Worm (Caenorhabditis elegans) whole organism, L4 larva: ENCODE results near the gene srp-7.

Source experiments
- D1046.2 ChIP-seq: fragments of 200-800 bp; sonication (Bioruptor generic); IDR thresholded peaks from 2 replicates; pipeline ENCODE4 v1.3.6; 2022; ENCODE audit warnings: missing genetic modification characterization, missing compliant biosample characterization
- F37D6.2 ChIP-seq: sonication (generic microtip); optimal IDR thresholded peaks from 2 replicates; lab custom pipeline; 2016; ENCODE audit warnings: mild to moderate bottlenecking, missing genetic modification characterization, missing compliant biosample characterization
- F49E8.2 ChIP-seq: sonication (generic microtip); optimal IDR thresholded peaks from 2 replicates; lab custom pipeline; 2016; ENCODE audit warnings: missing compliant biosample characterization, mild to moderate bottlenecking, missing genetic modification characterization, borderline replicate concordance
- Y105C5A.15 ChIP-seq: fragments of 200-800 bp; sonication (Bioruptor generic); IDR thresholded peaks from 2 replicates; pipeline ENCODE4 v1.3.6; 2022; ENCODE audit warnings: missing genetic modification characterization, missing compliant biosample characterization
- Y5F2A.4 ChIP-seq: fragments of 200-800 bp; sonication (Bioruptor generic); optimal IDR thresholded peaks from 2 replicates; lab custom pipeline; 2018; ENCODE audit warnings: mild to moderate bottlenecking, missing genetic modification characterization, missing compliant biosample characterization
- ZK337.2 ChIP-seq: fragments of 200-800 bp; sonication (Bioruptor generic); IDR thresholded peaks from 2 replicates; pipeline ENCODE4 v1.3.6; 2022; ENCODE audit warnings: missing genetic modification reagents, missing genetic modification characterization, missing compliant biosample characterization
- aha-1 ChIP-seq: fragments of 150-350 bp; peaks from one replicate; lab custom pipeline; 2014; ENCODE audit warnings: missing biosample characterization, missing genetic modification characterization
- ama-1 ChIP-seq: fragments of 150-350 bp; optimal IDR thresholded peaks from 2 replicates; lab custom pipeline; 2014; ENCODE audit warnings: inconsistent platforms, mixed read lengths
- ceh-20 ChIP-seq: fragments of 200-800 bp; sonication (Bioruptor generic); IDR thresholded peaks from 2 replicates; pipeline ENCODE4 v1.3.6; 2022; ENCODE audit warnings: missing genetic modification reagents, missing genetic modification characterization, missing compliant biosample characterization
- ceh-28 ChIP-seq: fragments of 150-350 bp; optimal IDR thresholded peaks from 2 replicates; lab custom pipeline; 2014; ENCODE audit warnings: missing biosample characterization, missing genetic modification reagents, missing genetic modification characterization
- ceh-32 ChIP-seq: sonication (generic microtip); optimal IDR thresholded peaks from 2 replicates; lab custom pipeline; 2016; ENCODE audit warnings: mild to moderate bottlenecking, missing genetic modification characterization, missing compliant biosample characterization; ENCODE audit not compliant: poor library complexity
- ceh-62 ChIP-seq: sonication (generic microtip); optimal IDR thresholded peaks from 2 replicates; lab custom pipeline; 2017; ENCODE audit warnings: missing biosample characterization, missing genetic modification characterization
- daf-12 ChIP-seq: fragments of 150-350 bp; optimal IDR thresholded peaks from 2 replicates; lab custom pipeline; 2014; ENCODE audit warnings: missing biosample characterization, missing genetic modification reagents, missing genetic modification characterization
- daf-16 ChIP-seq, 3 experiments: sonication (generic microtip); optimal IDR thresholded peaks; 2 replicates each; lab custom pipeline; 2016 to 2017; ENCODE audit warnings: missing genetic modification characterization in 3 of 3, missing genetic modification reagents in 3 of 3, mild to moderate bottlenecking in 2 of 3, missing compliant biosample characterization in 2 of 3, missing biosample characterization in 1 of 3, moderate library complexity in 1 of 3
- daf-19 ChIP-seq: fragments of 200-800 bp; sonication (Bioruptor generic); conservative IDR thresholded peaks from 2 replicates; pipeline ENCODE4 v1.3.6; 2022; ENCODE audit warnings: missing genetic modification characterization, missing compliant biosample characterization
- daf-8 ChIP-seq: fragments of 200-800 bp; sonication (Bioruptor generic); IDR thresholded peaks from 2 replicates; pipeline ENCODE4 v1.3.6; 2022; ENCODE audit warnings: missing genetic modification characterization, missing compliant biosample characterization
- dmd-6 ChIP-seq: fragments of 200-800 bp; sonication (Bioruptor generic); IDR thresholded peaks from 2 replicates; pipeline ENCODE4 v1.3.6; 2022; ENCODE audit warnings: missing genetic modification reagents, missing genetic modification characterization, missing compliant biosample characterization
- dmd-9 ChIP-seq: fragments of 200-800 bp; sonication (Bioruptor generic); IDR thresholded peaks from 2 replicates; pipeline ENCODE4 v1.3.6; 2022; ENCODE audit warnings: missing genetic modification reagents, missing genetic modification characterization, missing compliant biosample characterization
- dpl-1 ChIP-seq: fragments of 150-350 bp; optimal IDR thresholded peaks from 2 replicates; lab custom pipeline; 2014; ENCODE audit warnings: missing biosample characterization, missing genetic modification reagents, missing genetic modification characterization
- duxl-1 ChIP-seq: sonication (generic microtip); optimal IDR thresholded peaks from 2 replicates; lab custom pipeline; 2016; ENCODE audit warnings: mild to moderate bottlenecking, missing genetic modification characterization, moderate library complexity, missing compliant biosample characterization; ENCODE audit not compliant: poor library complexity
- dve-1 ChIP-seq: sonication (generic microtip); optimal IDR thresholded peaks from 2 replicates; lab custom pipeline; 2017; ENCODE audit warnings: antibody characterized with exemption, mild to moderate bottlenecking, missing genetic modification characterization, missing compliant biosample characterization; ENCODE audit not compliant: insufficient read depth
- egl-43 ChIP-seq: fragments of 200-800 bp; sonication (Bioruptor generic); IDR thresholded peaks from 2 replicates; pipeline ENCODE4 v1.3.6; 2022; ENCODE audit warnings: missing genetic modification reagents, missing genetic modification characterization, missing compliant biosample characterization
- fkh-10 ChIP-seq: fragments of 150-350 bp; optimal IDR thresholded peaks from 2 replicates; lab custom pipeline; 2014; ENCODE audit warnings: missing biosample characterization, missing genetic modification reagents, missing genetic modification characterization
- fos-1 ChIP-seq: fragments of 150-350 bp; optimal IDR thresholded peaks from 2 replicates; lab custom pipeline; 2014; ENCODE audit warnings: missing biosample characterization, missing genetic modification characterization
- hlh-30 ChIP-seq: sonication (generic microtip); optimal IDR thresholded peaks from 2 replicates; lab custom pipeline; 2017; ENCODE audit warnings: antibody characterized with exemption, mild to moderate bottlenecking, missing genetic modification characterization, missing compliant biosample characterization; ENCODE audit not compliant: insufficient read depth
- lin-13 ChIP-seq: fragments of 150-350 bp; optimal IDR thresholded peaks from 2 replicates; lab custom pipeline; 2014; ENCODE audit warnings: missing biosample characterization, missing genetic modification reagents, missing genetic modification characterization
- lin-39 ChIP-seq: fragments of 150-350 bp; optimal IDR thresholded peaks from 2 replicates; lab custom pipeline; 2014; ENCODE audit warnings: missing biosample characterization, missing genetic modification reagents, missing genetic modification characterization
- lir-3 ChIP-seq: sonication (generic microtip); optimal IDR thresholded peaks from 2 replicates; lab custom pipeline; 2016; ENCODE audit warnings: mild to moderate bottlenecking, missing genetic modification characterization, missing compliant biosample characterization
- lsy-2 ChIP-seq, 2 experiments: fragments of 150-350 bp in 1 of 2; sonication (generic microtip) in 1 of 2; optimal IDR thresholded peaks; 2 replicates each; lab custom pipeline; 2014 to 2017; ENCODE audit warnings: missing biosample characterization in 2 of 2, missing genetic modification characterization in 2 of 2
- mxl-3 ChIP-seq: fragments of 200-800 bp; sonication (Bioruptor generic); optimal IDR thresholded peaks from 2 replicates; lab custom pipeline; 2018; ENCODE audit warnings: mild to moderate bottlenecking, missing genetic modification characterization, missing compliant biosample characterization
- nhr-10 ChIP-seq: fragments of 150-350 bp; optimal IDR thresholded peaks from 2 replicates; lab custom pipeline; 2014; ENCODE audit warnings: missing biosample characterization, missing genetic modification characterization
- nhr-11 ChIP-seq: fragments of 150-350 bp; optimal IDR thresholded peaks from 2 replicates; lab custom pipeline; 2014; ENCODE audit warnings: missing biosample characterization, missing genetic modification characterization
- nhr-25 ChIP-seq: sonication (generic microtip); optimal IDR thresholded peaks from 2 replicates; lab custom pipeline; 2017; ENCODE audit warnings: missing genetic modification characterization, mild to moderate bottlenecking, missing compliant biosample characterization, antibody characterized with exemption, moderate library complexity, borderline replicate concordance; ENCODE audit not compliant: insufficient read depth
- nhr-42 ChIP-seq: fragments of 200-800 bp; sonication (Bioruptor generic); IDR thresholded peaks from 2 replicates; pipeline ENCODE4 v1.3.6; 2022; ENCODE audit warnings: missing genetic modification characterization, missing compliant biosample characterization
- nhr-48 ChIP-seq: sonication (generic microtip); optimal IDR thresholded peaks from 2 replicates; lab custom pipeline; 2016; ENCODE audit warnings: mild to moderate bottlenecking, missing genetic modification characterization, missing compliant biosample characterization
- nhr-6 ChIP-seq: fragments of 150-350 bp; optimal IDR thresholded peaks from 2 replicates; lab custom pipeline; 2014; ENCODE audit warnings: missing biosample characterization, missing genetic modification characterization
- pqm-1 ChIP-seq: sonication (generic microtip); optimal IDR thresholded peaks from 2 replicates; lab custom pipeline; 2017; ENCODE audit warnings: missing biosample characterization, missing genetic modification characterization
- rbr-2 ChIP-seq: sonication (generic microtip); optimal IDR thresholded peaks from 2 replicates; lab custom pipeline; 2016; ENCODE audit warnings: missing genotype, missing genetic modification characterization, missing compliant biosample characterization
- unc-130 ChIP-seq: sonication (generic microtip); optimal IDR thresholded peaks from 2 replicates; lab custom pipeline; 2016; ENCODE audit warnings: missing genetic modification reagents, missing genetic modification characterization, missing compliant biosample characterization
- vab-7 ChIP-seq: fragments of 200-800 bp; sonication (Bioruptor generic); IDR thresholded peaks from 2 replicates; pipeline ENCODE4 v1.3.6; 2022; ENCODE audit warnings: missing genetic modification reagents, missing genetic modification characterization, missing compliant biosample characterization
- zfp-2 ChIP-seq: sonication (generic microtip); optimal IDR thresholded peaks from 2 replicates; lab custom pipeline; 2016; ENCODE audit warnings: mild to moderate bottlenecking, missing genetic modification characterization, missing compliant biosample characterization
- zfp-3 ChIP-seq: fragments of 200-800 bp; sonication (Bioruptor generic); conservative IDR thresholded peaks from 2 replicates; pipeline ENCODE4 v1.3.6; 2022; ENCODE audit warnings: missing genetic modification reagents, missing genetic modification characterization, missing compliant biosample characterization
- zip-11 ChIP-seq: fragments of 200-800 bp; sonication (Bioruptor generic); IDR thresholded peaks from 2 replicates; pipeline ENCODE4 v1.3.6; 2022; ENCODE audit warnings: missing genetic modification characterization, missing compliant biosample characterization
- ztf-11 ChIP-seq: fragments of 150-350 bp; optimal IDR thresholded peaks from 2 replicates; lab custom pipeline; 2014; ENCODE audit warnings: missing biosample characterization, missing genetic modification characterization
- ztf-7 ChIP-seq: fragments of 150-350 bp; optimal IDR thresholded peaks from 2 replicates; lab custom pipeline; 2014; ENCODE audit warnings: missing biosample characterization, missing genetic modification characterization

The srp-7 gene

DNA sequence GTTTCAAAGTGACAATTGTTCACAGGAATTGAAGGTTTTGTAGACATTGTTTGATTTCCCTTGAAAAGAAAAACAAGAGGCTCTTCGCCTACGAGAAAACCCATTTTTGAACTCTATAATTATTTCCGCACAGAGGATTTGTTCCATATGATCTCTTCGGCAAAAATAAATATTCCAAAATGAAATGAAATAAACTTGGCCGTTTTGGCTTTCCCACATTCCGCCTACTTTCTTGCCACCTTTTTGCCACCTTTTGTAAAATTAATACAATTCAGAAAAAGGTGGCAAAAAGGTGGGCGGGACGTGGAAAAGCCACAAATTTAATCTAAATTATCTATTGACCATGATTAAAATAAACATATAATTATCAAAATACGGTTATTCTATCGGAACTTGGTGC, 9.5 kb downstream of the srp-7 start, which contains the start of gene F20D6.15:
Gene F20D6.15 (minus strand): TSS at position 47 of the 400 bp plus-strand sequence.
- TF ChIP-seq daf-8 (no peak), aha-1 (tag; lab: Kevin White, UChicago) (peak; percentile 94)

DNA sequence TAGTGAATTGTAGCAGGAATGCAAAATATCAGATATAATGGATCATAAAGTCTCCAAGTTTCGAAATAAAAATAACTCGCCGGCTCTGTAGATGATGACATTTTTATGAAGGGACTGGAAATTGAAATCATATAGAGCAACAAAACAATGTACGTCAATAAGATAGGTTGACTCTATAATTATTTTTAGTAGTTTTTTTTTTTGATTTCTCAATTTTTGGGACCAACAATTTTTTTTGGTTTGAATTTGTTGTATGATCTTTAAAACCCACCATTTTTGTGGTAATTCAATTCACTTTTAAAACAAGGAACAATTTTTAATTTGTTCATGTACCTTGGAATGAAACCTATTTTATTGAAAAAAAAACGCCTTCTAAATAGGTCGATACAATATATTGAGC, 11.1 kb downstream of the srp-7 start, which contains the start of gene F20D6.12:
Gene F20D6.12 (minus strand): TSS at position 101 of the 400 bp plus-strand sequence.
- TF ChIP-seq ceh-28 (no peak), zip-11 (no peak), ZK337.2 (GFP tag; lab: Robert Waterston, UW) (no peak), dmd-6 (GFP tag; lab: Robert Waterston, UW) (no peak), zfp-2 (tag; lab: Kevin White, UChicago) (no peak), ceh-62 (no peak), daf-19 (GFP tag; lab: Robert Waterston, UW) (no peak), lin-13 (GFP tag; lab: Kevin White, UChicago) (no peak), nhr-25 (tag; lab: Kevin White, UChicago) (no peak)

DNA sequence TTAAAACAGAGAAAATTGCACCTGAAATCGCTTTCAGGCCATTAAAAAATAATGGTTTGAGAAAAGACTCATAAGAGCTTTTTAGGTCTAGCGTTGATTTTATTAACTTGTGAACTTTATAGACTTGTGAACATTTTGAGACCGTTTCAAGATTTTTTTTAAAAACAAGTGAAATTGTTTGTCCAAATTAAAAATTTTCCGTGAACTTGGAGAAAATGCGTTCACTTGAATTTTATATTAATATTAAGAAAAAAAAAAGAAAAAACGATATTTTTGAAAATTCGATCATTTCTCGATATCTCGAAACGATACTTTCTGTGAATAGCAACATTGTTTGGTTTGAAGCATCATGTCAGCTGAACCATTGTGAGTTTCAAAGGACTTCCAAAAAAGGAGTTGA, 11.5 kb downstream of the srp-7 start, which contains the start of gene F20D6.1:
Gene F20D6.1 (plus strand): TSS at position 301 of the 400 bp plus-strand sequence.
- TF ChIP-seq pqm-1 (tag; lab: Kevin White, UChicago) (no peak), zfp-3 (GFP tag; lab: Robert Waterston, UW) (no peak), duxl-1 (tag; lab: Kevin White, UChicago) (no peak), ceh-20 (GFP tag; lab: Robert Waterston, UW) (no peak)

DNA sequence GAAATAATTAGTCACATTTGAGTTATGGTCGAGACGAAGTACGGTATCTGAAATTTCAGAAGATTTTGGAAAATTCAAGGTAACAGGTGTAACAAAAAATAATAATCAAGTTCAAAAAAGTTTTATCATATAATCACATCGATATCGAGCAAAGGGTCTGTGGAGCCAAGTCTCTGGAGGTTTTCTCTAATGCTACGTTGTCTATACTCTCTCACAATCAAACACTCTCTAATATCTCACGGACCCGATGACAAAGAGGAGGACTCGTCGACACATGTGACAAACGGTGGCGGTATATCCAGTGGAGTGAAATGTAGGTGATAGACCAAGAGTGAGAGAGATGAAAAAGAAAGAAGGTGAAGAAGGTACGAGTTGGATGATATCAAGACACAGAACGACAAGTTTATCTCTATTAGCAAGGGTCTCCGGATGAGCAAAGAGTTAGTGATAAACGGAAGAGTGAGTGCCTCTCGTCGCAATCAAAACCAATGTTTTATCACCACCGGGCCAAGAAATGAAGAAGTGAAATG, 17.0 kb downstream of the srp-7 start, which contains the start of gene F20D6.10:
Gene F20D6.10 (minus strand): TSS at position 51 of the 530 bp plus-strand sequence.
- TF ChIP-seq ama-1 (lab: Kevin White, UChicago), result no peak
- no peak for TF ChIP-seq F37D6.2 (tag; lab: Kevin White, UChicago)
- TF ChIP-seq dve-1 (tag; lab: Kevin White, UChicago), result no peak
- TF ChIP-seq fkh-10, result no peak
- TF ChIP-seq rbr-2 (tag; lab: Kevin White, UChicago), result no peak
- no peak for TF ChIP-seq ztf-7 (tag; lab: Kevin White, UChicago)
- TF ChIP-seq fos-1 (tag; lab: Kevin White, UChicago), result no peak
- TF ChIP-seq egl-43 (GFP tag; lab: Robert Waterston, UW), result no peak
- TF ChIP-seq hlh-30 (tag; lab: Kevin White, UChicago), result peak; percentile 41
- no peak for TF ChIP-seq F49E8.2 (tag; lab: Kevin White, UChicago)
- TF ChIP-seq Y105C5A.15 (GFP tag; lab: Robert Waterston, UW), result no peak
- TF ChIP-seq lir-3 (tag; lab: Kevin White, UChicago), result no peak
- no peak for TF ChIP-seq daf-19 (GFP tag; lab: Robert Waterston, UW)
- no peak for TF ChIP-seq Y5F2A.4 (GFP tag; lab: Kevin White, UChicago)
- no peak for TF ChIP-seq nhr-10 (tag; lab: Kevin White, UChicago)
- peak in 1 of 2 experiments; percentile 55 for TF ChIP-seq daf-16 (GFP tag; optimal IDR thresholded peaks at IDR 0.05; lab: Kevin White, UChicago)
- no peak for TF ChIP-seq daf-16 (tag; optimal IDR thresholded peaks at IDR 0.05; lab: Kevin White, UChicago)
- no peak for TF ChIP-seq lin-39 (tag; lab: Kevin White, UChicago)
- no peak for TF ChIP-seq mxl-3 (GFP tag; lab: Kevin White, UChicago)
- no peak for TF ChIP-seq nhr-48 (tag; lab: Kevin White, UChicago)
- no peak for TF ChIP-seq D1046.2 (GFP tag; lab: Robert Waterston, UW)
- no peak for TF ChIP-seq nhr-42 (GFP tag; lab: Robert Waterston, UW)
- TF ChIP-seq nhr-6 (tag; lab: Kevin White, UChicago), result no peak
- TF ChIP-seq dpl-1, result no peak
- TF ChIP-seq daf-12 (tag; lab: Kevin White, UChicago), result no peak
- TF ChIP-seq vab-7 (GFP tag; lab: Robert Waterston, UW), result no peak
- TF ChIP-seq ztf-11 (tag; lab: Kevin White, UChicago), result no peak
- TF ChIP-seq ceh-32 (tag; lab: Kevin White, UChicago), result no peak
- TF ChIP-seq dmd-9 (GFP tag; lab: Robert Waterston, UW), result no peak
- peak; percentile 34 for TF ChIP-seq nhr-11 (tag; lab: Kevin White, UChicago)
- no peak for TF ChIP-seq ceh-62
- no peak for TF ChIP-seq ceh-20 (GFP tag; lab: Robert Waterston, UW)
- TF ChIP-seq ceh-28, result no peak
- TF ChIP-seq unc-130 (GFP tag; lab: Kevin White, UChicago), result no peak
- TF ChIP-seq lsy-2 (tag; optimal IDR thresholded peaks at IDR 0.05; lab: Kevin White, UChicago), result no peak
